Fruit fly (Drosophila melanogaster) whole organism, prepupa: ENCODE measurements around the gene CG8509.

Experiments
- CG10631 ChIP-seq: fragments of 200-800 bp; sonication (Bioruptor generic); optimal IDR thresholded peaks from 2 replicates; lab custom pipeline; 2016; ENCODE audit warnings: missing biosample characterization, missing genetic modification characterization
- CG11762 ChIP-seq: fragments of 200-800 bp; sonication (Bioruptor generic); optimal IDR thresholded peaks from 3 replicates; lab custom pipeline; 2016; ENCODE audit warnings: missing biosample characterization, missing genetic modification characterization; ENCODE audit not compliant: insufficient read depth
- CG11902 ChIP-seq: fragments of 200-800 bp; sonication (Bioruptor generic); optimal IDR thresholded peaks from 3 replicates; lab custom pipeline; 2016; ENCODE audit warnings: missing biosample characterization, missing genetic modification characterization
- CG1621 ChIP-seq: fragments of 200-800 bp; sonication (Bioruptor generic); optimal IDR thresholded peaks from 3 replicates; lab custom pipeline; 2018; ENCODE audit warnings: missing biosample characterization, mild to moderate bottlenecking, missing genetic modification characterization
- CG31627 ChIP-seq: fragments of 200-800 bp; sonication (Bioruptor generic); optimal IDR thresholded peaks from 3 replicates; lab custom pipeline; 2016; ENCODE audit warnings: missing biosample characterization, missing genetic modification characterization
- CG34406 ChIP-seq: fragments of 200-800 bp; sonication (Bioruptor generic); optimal IDR thresholded peaks from 3 replicates; lab custom pipeline; 2016; ENCODE audit warnings: missing biosample characterization, missing genetic modification characterization
- CG3919 ChIP-seq: fragments of 200-800 bp; sonication (Bioruptor generic); optimal IDR thresholded peaks from 3 replicates; lab custom pipeline; 2016; ENCODE audit warnings: missing biosample characterization, missing genetic modification characterization
- CG6163 ChIP-seq: fragments of 200-800 bp; sonication (Bioruptor generic); IDR thresholded peaks from 3 replicates; pipeline ENCODE4 v1.3.6; 2022; ENCODE audit warnings: missing biosample characterization, missing genetic modification characterization
- CG6276 ChIP-seq: fragments of 200-800 bp; sonication (Bioruptor generic); optimal IDR thresholded peaks from 2 replicates; lab custom pipeline; 2017; ENCODE audit warnings: missing biosample characterization, mild to moderate bottlenecking, missing genetic modification characterization
- CG6792 ChIP-seq: fragments of 200-800 bp; sonication (Bioruptor generic); optimal IDR thresholded peaks from 3 replicates; lab custom pipeline; 2016; ENCODE audit warnings: missing biosample characterization, missing genetic modification characterization
- CG6808 ChIP-seq: fragments of 200-800 bp; sonication (Bioruptor generic); optimal IDR thresholded peaks from 3 replicates; lab custom pipeline; 2017; ENCODE audit warnings: missing biosample characterization, missing genetic modification characterization, mild to moderate bottlenecking, moderate library complexity, missing genetic modification reagents
- CG7368 ChIP-seq: fragments of 200-800 bp; sonication (Bioruptor generic); optimal IDR thresholded peaks from 3 replicates; lab custom pipeline; 2016; ENCODE audit warnings: missing biosample characterization, missing genetic modification characterization
- CG8119 ChIP-seq: fragments of 200-800 bp; sonication (Bioruptor generic); IDR thresholded peaks from 3 replicates; pipeline ENCODE4 v1.3.6; 2022; ENCODE audit warnings: missing biosample characterization, missing genetic modification characterization
- CG8632 ChIP-seq: fragments of 200-800 bp; sonication (Bioruptor generic); optimal IDR thresholded peaks from 3 replicates; lab custom pipeline; 2016; ENCODE audit warnings: missing biosample characterization, missing genetic modification characterization
- CG9139 ChIP-seq: fragments of 200-800 bp; sonication (Bioruptor generic); optimal IDR thresholded peaks from 3 replicates; lab custom pipeline; 2017; ENCODE audit warnings: missing biosample characterization, mild to moderate bottlenecking, missing genetic modification characterization
- Eip78C ChIP-seq: fragments of 200-800 bp; sonication (Bioruptor generic); peaks from one replicate; lab custom pipeline; 2016; ENCODE audit warnings: missing biosample characterization, missing genetic modification characterization
- Eip93F ChIP-seq: fragments of 200-800 bp; sonication (Bioruptor generic); optimal IDR thresholded peaks from 2 replicates; lab custom pipeline; 2016; ENCODE audit warnings: missing biosample characterization, mild to moderate bottlenecking, missing genetic modification characterization
- Ets21C ChIP-seq: fragments of 200-800 bp; sonication (Bioruptor generic); optimal IDR thresholded peaks from 3 replicates; lab custom pipeline; 2016; ENCODE audit warnings: missing biosample characterization, missing genetic modification characterization
- Ets96B ChIP-seq: fragments of 200-800 bp; optimal IDR thresholded peaks from 2 replicates; lab custom pipeline; 2019; ENCODE audit warnings: missing biosample characterization, mild to moderate bottlenecking, missing genetic modification characterization, moderate library complexity
- Gug ChIP-seq: fragments of 200-800 bp; sonication (Bioruptor generic); IDR thresholded peaks from 2 replicates; pipeline ENCODE4 v1.3.6; 2022; ENCODE audit warnings: missing biosample characterization, missing genetic modification characterization
- Hr38 ChIP-seq: sonication (Bioruptor generic); optimal IDR thresholded peaks from 2 replicates; lab custom pipeline; 2016; ENCODE audit warnings: missing biosample characterization, missing genetic modification characterization
- Hr39 ChIP-seq: fragments of 200-800 bp; sonication (Bioruptor generic); optimal IDR thresholded peaks from 2 replicates; lab custom pipeline; 2016; ENCODE audit warnings: missing biosample characterization, missing genetic modification characterization
- Lpt ChIP-seq: fragments of 200-800 bp; sonication (Bioruptor generic); optimal IDR thresholded peaks from 3 replicates; lab custom pipeline; 2016; ENCODE audit warnings: missing biosample characterization, missing genetic modification characterization
- Met ChIP-seq: fragments of 200-800 bp; sonication (Bioruptor generic); optimal IDR thresholded peaks from 3 replicates; lab custom pipeline; 2016; ENCODE audit warnings: missing biosample characterization, missing genetic modification characterization
- Smox ChIP-seq: fragments of 200-800 bp; sonication (Bioruptor generic); optimal IDR thresholded peaks from 3 replicates; lab custom pipeline; 2016; ENCODE audit warnings: missing biosample characterization, missing genetic modification characterization
- Sox102F ChIP-seq: fragments of 200-800 bp; sonication (Bioruptor generic); optimal IDR thresholded peaks from 2 replicates; lab custom pipeline; 2016; ENCODE audit warnings: missing biosample characterization, mild to moderate bottlenecking, missing genetic modification characterization
- Sox14 ChIP-seq: fragments of 200-800 bp; sonication (Bioruptor generic); optimal IDR thresholded peaks from 3 replicates; lab custom pipeline; 2016; ENCODE audit warnings: missing biosample characterization, missing genetic modification characterization
- achi ChIP-seq: fragments of 200-800 bp; sonication (Bioruptor generic); optimal IDR thresholded peaks from 3 replicates; lab custom pipeline; 2016; ENCODE audit warnings: missing biosample characterization, missing genetic modification characterization
- cyc ChIP-seq: fragments of 200-800 bp; sonication (Bioruptor generic); optimal IDR thresholded peaks from 3 replicates; lab custom pipeline; 2016; ENCODE audit warnings: missing biosample characterization, missing genetic modification characterization
- dsx ChIP-seq: fragments of 200-800 bp; optimal IDR thresholded peaks from 3 replicates; lab custom pipeline; 2019; ENCODE audit warnings: missing biosample characterization, mild to moderate bottlenecking, missing genetic modification characterization, moderate library complexity; ENCODE audit not compliant: poor library complexity, severe bottlenecking
- esn ChIP-seq: fragments of 200-800 bp; sonication (Bioruptor generic); optimal IDR thresholded peaks from 2 replicates; lab custom pipeline; 2016; ENCODE audit warnings: missing biosample characterization, mild to moderate bottlenecking, missing genetic modification characterization, moderate library complexity
- fd59A ChIP-seq: fragments of 200-800 bp; sonication (Bioruptor generic); optimal IDR thresholded peaks from 2 replicates; lab custom pipeline; 2017; ENCODE audit warnings: missing biosample characterization, mild to moderate bottlenecking, missing genetic modification characterization, missing genetic modification reagents
- fd85E ChIP-seq: fragments of 200-800 bp; sonication (Bioruptor generic); optimal IDR thresholded peaks from 3 replicates; lab custom pipeline; 2016; ENCODE audit warnings: missing biosample characterization, missing genetic modification characterization
- fkh ChIP-seq: fragments of 200-800 bp; sonication (Bioruptor generic); optimal IDR thresholded peaks from 3 replicates; lab custom pipeline; 2017; ENCODE audit warnings: missing biosample characterization, mild to moderate bottlenecking, missing genetic modification characterization, moderate library complexity
- lz ChIP-seq: fragments of 200-800 bp; sonication (Bioruptor generic); optimal IDR thresholded peaks from 3 replicates; lab custom pipeline; 2016; ENCODE audit warnings: missing biosample characterization, missing genetic modification characterization
- ss ChIP-seq, 2 experiments: fragments of 200-800 bp; sonication (Bioruptor generic); optimal IDR thresholded peaks; 2 replicates in 1 of 2; 3 replicates in 1 of 2; lab custom pipeline; 2017 to 2018; ENCODE audit warnings: mild to moderate bottlenecking in 2 of 2, missing biosample characterization in 2 of 2, missing genetic modification characterization in 2 of 2, moderate library complexity in 1 of 2
- topi ChIP-seq: fragments of 200-800 bp; sonication (Bioruptor generic); optimal IDR thresholded peaks from 3 replicates; lab custom pipeline; 2016; ENCODE audit warnings: missing biosample characterization, missing genetic modification characterization

Gene CG8509

DNA sequence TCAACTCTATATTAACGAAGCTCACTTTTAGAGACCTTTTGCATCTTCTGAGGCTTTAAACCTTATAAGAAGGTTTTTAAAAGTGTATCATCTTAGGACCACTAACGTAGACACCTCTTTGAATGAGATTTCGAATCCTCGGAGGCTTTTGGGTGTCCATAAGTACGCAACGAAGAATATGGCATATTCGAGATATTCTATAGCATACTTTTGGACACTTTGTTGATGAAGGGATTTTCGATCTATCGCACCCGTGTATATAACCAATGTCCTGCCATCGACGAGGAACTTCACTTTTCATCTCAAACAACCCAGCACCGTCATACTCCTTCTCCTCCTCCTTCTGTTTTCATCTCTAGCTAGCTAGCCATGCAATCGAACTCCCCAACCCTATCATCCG, 13.0 kb downstream of the CG8509 start:
- TF ChIP-seq fkh (GFP tag; lab: Kevin White, UChicago) = no peak
- TF ChIP-seq CG8119 (GFP tag; lab: Robert Waterston, UW) = no peak
- no peak for TF ChIP-seq cyc (GFP tag; lab: Kevin White, UChicago)
- TF ChIP-seq, all 60 proteins: peak for 0

DNA sequence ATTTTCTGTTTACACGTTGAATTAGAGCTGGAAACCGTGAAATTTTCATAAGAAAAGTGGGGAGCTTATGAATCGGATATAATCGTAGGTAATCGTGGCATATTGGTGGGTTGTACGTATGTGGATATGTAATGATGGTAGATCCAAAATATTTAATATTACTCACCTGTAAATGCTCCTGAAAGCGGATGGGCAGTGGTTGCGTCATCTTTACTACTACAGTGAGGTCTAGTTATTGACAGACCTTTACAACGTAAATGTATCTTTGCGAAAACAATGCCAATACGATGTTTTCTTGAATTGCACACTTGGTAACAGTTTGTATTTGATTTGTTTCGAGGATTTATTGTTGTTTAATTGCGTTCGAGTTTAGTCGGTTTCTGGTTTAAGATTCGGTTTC, 24.6 kb downstream of the CG8509 start:
- TF ChIP-seq CG31627 (no peak), CG6792 (GFP tag; lab: Kevin White, UChicago) (no peak), CG3919 (GFP tag; lab: Kevin White, UChicago) (no peak)

DNA sequence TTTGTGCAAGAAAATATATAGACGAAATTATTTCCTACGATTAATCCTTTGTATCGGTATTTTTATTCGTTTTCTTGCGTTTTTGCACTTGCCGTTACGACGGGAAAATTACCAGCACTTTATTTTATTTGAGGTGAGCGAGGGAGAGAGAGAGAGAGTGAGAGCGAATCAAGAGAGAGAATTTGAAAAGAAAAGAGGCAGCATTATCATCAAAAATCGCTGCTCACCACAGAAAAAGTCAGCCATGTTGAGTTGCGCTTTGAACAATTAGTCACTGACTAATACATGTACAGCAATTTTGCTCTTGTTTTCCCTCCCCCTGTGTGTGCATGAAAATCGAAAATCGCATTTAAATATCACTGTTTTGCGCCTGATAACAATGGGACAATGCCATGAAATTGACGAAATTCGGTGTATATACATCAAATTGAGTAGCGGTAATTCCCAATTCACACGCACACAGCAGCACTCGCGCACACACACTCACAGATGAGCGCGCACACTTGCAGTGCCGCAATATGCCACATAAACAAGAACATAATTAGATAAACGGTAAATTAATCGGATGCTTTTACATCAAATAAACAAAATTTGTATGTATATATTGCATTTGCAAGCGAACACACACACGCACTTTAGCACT, 25.4 kb downstream of the CG8509 start:
- peak; percentile 22 for TF ChIP-seq Eip93F (GFP tag; lab: Kevin White, UChicago)
- TF ChIP-seq Gug (GFP tag; lab: Robert Waterston, UW) = no peak
- TF ChIP-seq CG3919 (GFP tag; lab: Kevin White, UChicago) = no peak
- no peak for TF ChIP-seq CG11762 (GFP tag; lab: Kevin White, UChicago)
- TF ChIP-seq Hr38 (GFP tag; lab: Kevin White, UChicago) = no peak
- TF ChIP-seq Ets96B = no peak
- peak; percentile 24 to 30 for TF ChIP-seq ss (GFP tag; optimal IDR thresholded peaks at IDR 0.05; lab: Kevin White, UChicago)
- TF ChIP-seq dsx (GFP tag; lab: Kevin White, UChicago) = no peak
- TF ChIP-seq Eip78C (GFP tag; lab: Kevin White, UChicago) = peak; percentile 47
- TF ChIP-seq CG6276 (GFP tag; lab: Kevin White, UChicago) = no peak
- TF ChIP-seq CG31627 = no peak
- no peak for TF ChIP-seq Ets21C (GFP tag; lab: Kevin White, UChicago)
- no peak for TF ChIP-seq fd59A
- TF ChIP-seq cyc (GFP tag; lab: Kevin White, UChicago) = no peak
- peak; percentile 22 for TF ChIP-seq CG6808 (GFP tag; lab: Kevin White, UChicago)
- no peak for TF ChIP-seq CG8119 (GFP tag; lab: Robert Waterston, UW)
- TF ChIP-seq Lpt (GFP tag; lab: Kevin White, UChicago) = no peak
- no peak for TF ChIP-seq CG7368 (GFP tag; lab: Kevin White, UChicago)
- no peak for TF ChIP-seq CG9139
- no peak for TF ChIP-seq topi
- TF ChIP-seq CG34406 (GFP tag; lab: Kevin White, UChicago) = no peak
- TF ChIP-seq fd85E (GFP tag; lab: Kevin White, UChicago) = peak; percentile 15
- TF ChIP-seq CG6163 (GFP tag; lab: Robert Waterston, UW) = no peak
- no peak for TF ChIP-seq achi (GFP tag; lab: Kevin White, UChicago)
- TF ChIP-seq, all 60 proteins: peak for 5

DNA sequence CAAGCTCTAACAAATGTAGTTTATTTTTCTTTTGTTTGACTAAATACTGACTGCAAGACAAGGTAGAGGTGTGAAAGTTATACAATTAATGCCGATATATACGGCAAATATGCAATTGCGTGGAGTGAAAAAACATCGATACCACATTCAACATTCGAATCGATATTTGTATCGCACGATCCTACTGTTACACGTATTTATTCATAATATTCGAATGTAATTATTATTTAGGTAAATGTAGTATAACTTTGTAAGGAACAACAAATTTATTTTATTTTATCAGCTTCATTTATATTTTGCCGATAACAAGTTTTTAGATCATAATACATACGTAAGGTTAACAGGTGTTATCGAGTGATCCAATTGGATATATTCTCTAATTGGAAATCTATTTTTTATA, 26.0 kb downstream of the CG8509 start, which contains the start of gene Chc:
Gene Chc, minus strand, starts transcription at position 98 of the 400 bp plus-strand sequence.
- TF ChIP-seq Ets21C (GFP tag; lab: Kevin White, UChicago) (peak; percentile 10), Smox (GFP tag; lab: Kevin White, UChicago) (peak; percentile 29), Sox14 (peak; percentile 60), Eip78C (GFP tag; lab: Kevin White, UChicago) (peak; percentile 68), CG11902 (GFP tag; lab: Kevin White, UChicago) (no peak), Hr39 (GFP tag; lab: Kevin White, UChicago) (peak; percentile 1), CG10631 (GFP tag; lab: Kevin White, UChicago) (peak; percentile 28), esn (GFP tag; lab: Kevin White, UChicago) (peak; percentile 22), Met (GFP tag; lab: Kevin White, UChicago) (peak; percentile 13), CG6808 (GFP tag; lab: Kevin White, UChicago) (no peak), Hr38 (GFP tag; lab: Kevin White, UChicago) (no peak), Sox102F (GFP tag; lab: Kevin White, UChicago) (peak; percentile 6), CG8632 (GFP tag; lab: Kevin White, UChicago) (no peak), CG1621 (tag; lab: Kevin White, UChicago) (peak; percentile 92), lz (GFP tag; lab: Kevin White, UChicago) (peak; percentile 16), fkh (GFP tag; lab: Kevin White, UChicago) (peak; percentile 14)
- TF ChIP-seq, all 60 proteins: peak for 12
